Worm (Caenorhabditis elegans) whole organism, L2 larva: Measurements from ENCODE around the gene grdn-1.

Source experiments
- C34F6.9 ChIP-seq: fragments of 150-350 bp; optimal IDR thresholded peaks from 2 replicates; lab custom pipeline; 2014; ENCODE audit warnings: missing biosample characterization, missing genetic modification characterization
- F13H6.1 ChIP-seq: sonication (generic microtip); optimal IDR thresholded peaks from 2 replicates; lab custom pipeline; 2016; ENCODE audit warnings: missing genetic modification characterization, missing compliant biosample characterization
- R02D3.7 ChIP-seq: fragments of 150-350 bp; optimal IDR thresholded peaks from 2 replicates; lab custom pipeline; 2014; ENCODE audit warnings: missing biosample characterization, missing genetic modification characterization
- Y55F3AM.14 ChIP-seq: fragments of 200-800 bp; sonication (Bioruptor generic); optimal IDR thresholded peaks from 2 replicates; lab custom pipeline; 2018; ENCODE audit warnings: mild to moderate bottlenecking, missing genetic modification characterization, missing compliant biosample characterization
- ZK546.5 ChIP-seq: sonication (generic microtip); optimal IDR thresholded peaks from 2 replicates; lab custom pipeline; 2017; ENCODE audit warnings: missing biosample characterization, missing genetic modification characterization
- ama-1 ChIP-seq: fragments of 150-350 bp; optimal IDR thresholded peaks from 2 replicates; lab custom pipeline; 2018; ENCODE audit warnings: inconsistent platforms
- blmp-1 ChIP-seq: sonication (generic microtip); optimal IDR thresholded peaks from 2 replicates; lab custom pipeline; 2017; ENCODE audit warnings: missing genetic modification characterization, mild to moderate bottlenecking, missing compliant biosample characterization, antibody characterized with exemption, moderate library complexity; ENCODE audit not compliant: insufficient read depth
- ceh-16 ChIP-seq: fragments of 150-350 bp; optimal IDR thresholded peaks from 2 replicates; lab custom pipeline; 2014; ENCODE audit warnings: missing biosample characterization, missing genetic modification characterization
- crh-2 ChIP-seq: sonication (generic microtip); optimal IDR thresholded peaks from 2 replicates; lab custom pipeline; 2017; ENCODE audit warnings: missing biosample characterization, missing genetic modification characterization
- elt-1 ChIP-seq: fragments of 150-350 bp; optimal IDR thresholded peaks from 2 replicates; lab custom pipeline; 2014; ENCODE audit warnings: missing biosample characterization, missing genetic modification characterization
- elt-3 ChIP-seq: sonication (generic microtip); optimal IDR thresholded peaks from 2 replicates; lab custom pipeline; 2017; ENCODE audit warnings: missing biosample characterization, missing genetic modification characterization
- fos-1 ChIP-seq: fragments of 150-350 bp; optimal IDR thresholded peaks from 2 replicates; lab custom pipeline; 2014; ENCODE audit warnings: missing biosample characterization, missing genetic modification characterization
- gmeb-1 ChIP-seq: fragments of 150-350 bp; optimal IDR thresholded peaks from 2 replicates; lab custom pipeline; 2014; ENCODE audit warnings: missing biosample characterization, missing genetic modification characterization
- lin-11 ChIP-seq: fragments of 150-350 bp; sonication (generic microtip); optimal IDR thresholded peaks from 2 replicates; lab custom pipeline; 2014; ENCODE audit warnings: missing biosample characterization, missing genetic modification characterization, inconsistent platforms, mixed read lengths
- lin-13 ChIP-seq: fragments of 150-350 bp; optimal IDR thresholded peaks from 2 replicates; lab custom pipeline; 2014; ENCODE audit warnings: missing biosample characterization, missing genetic modification reagents, missing genetic modification characterization
- lsy-2 ChIP-seq, 2 experiments: fragments of 150-350 bp in 1 of 2; sonication (generic microtip) in 1 of 2; optimal IDR thresholded peaks; 2 replicates each; lab custom pipeline; 2014 to 2017; ENCODE audit warnings: missing biosample characterization in 2 of 2, missing genetic modification characterization in 2 of 2
- mab-5 ChIP-seq: fragments of 150-350 bp; optimal IDR thresholded peaks from 2 replicates; lab custom pipeline; 2014; ENCODE audit warnings: missing biosample characterization, missing genetic modification characterization
- mdl-1 ChIP-seq, 2 experiments: fragments of 150-350 bp in 1 of 2; sonication (generic microtip) in 1 of 2; optimal IDR thresholded peaks; 2 replicates each; lab custom pipeline; 2017; ENCODE audit warnings: missing biosample characterization in 2 of 2, missing genetic modification characterization in 2 of 2
- nhr-10 ChIP-seq: sonication (generic microtip); optimal IDR thresholded peaks from 2 replicates; lab custom pipeline; 2017; ENCODE audit warnings: missing biosample characterization, missing genetic modification characterization
- nhr-12 ChIP-seq: fragments of 150-350 bp; optimal IDR thresholded peaks from 2 replicates; lab custom pipeline; 2014; ENCODE audit warnings: missing biosample characterization, missing genetic modification characterization
- nhr-129 ChIP-seq: fragments of 150-350 bp; optimal IDR thresholded peaks from 2 replicates; lab custom pipeline; 2014; ENCODE audit warnings: missing biosample characterization, missing genetic modification characterization
- nhr-21 ChIP-seq: fragments of 150-350 bp; optimal IDR thresholded peaks from 2 replicates; lab custom pipeline; 2014; ENCODE audit warnings: missing biosample characterization, missing genetic modification characterization
- nhr-23 ChIP-seq: fragments of 150-350 bp; optimal IDR thresholded peaks from 2 replicates; lab custom pipeline; 2014; ENCODE audit warnings: missing biosample characterization, missing genetic modification reagents, missing genetic modification characterization
- nhr-237 ChIP-seq: fragments of 150-350 bp; optimal IDR thresholded peaks from 2 replicates; lab custom pipeline; 2014; ENCODE audit warnings: missing biosample characterization, missing genetic modification characterization
- nhr-25 ChIP-seq: fragments of 150-350 bp; sonication (generic microtip); optimal IDR thresholded peaks from 3 replicates; lab custom pipeline; 2014; ENCODE audit warnings: missing biosample characterization, missing genetic modification characterization
- nhr-6 ChIP-seq: fragments of 150-350 bp; optimal IDR thresholded peaks from 2 replicates; lab custom pipeline; 2014; ENCODE audit warnings: missing biosample characterization, missing genetic modification characterization
- nhr-77 ChIP-seq: fragments of 150-350 bp; optimal IDR thresholded peaks from 2 replicates; lab custom pipeline; 2014; ENCODE audit warnings: missing biosample characterization, missing genetic modification characterization
- sem-4 ChIP-seq: fragments of 150-350 bp; optimal IDR thresholded peaks from 2 replicates; lab custom pipeline; 2014; ENCODE audit warnings: missing biosample characterization, missing genetic modification reagents, missing genetic modification characterization
- skn-1 ChIP-seq: sonication (generic microtip); optimal IDR thresholded peaks from 2 replicates; lab custom pipeline; 2017; ENCODE audit warnings: missing biosample characterization, missing genetic modification characterization
- sma-3 ChIP-seq: sonication (generic microtip); optimal IDR thresholded peaks from 2 replicates; lab custom pipeline; 2016; ENCODE audit warnings: missing genetic modification reagents, missing genetic modification characterization, missing compliant biosample characterization
- sma-9 ChIP-seq, 2 experiments: fragments of 150-350 bp in 1 of 2; sonication (generic microtip) in 1 of 2; optimal IDR thresholded peaks; 2 replicates each; lab custom pipeline; 2014 to 2016; ENCODE audit warnings: missing genetic modification characterization in 2 of 2, mild to moderate bottlenecking in 1 of 2, missing biosample characterization in 1 of 2, missing compliant biosample characterization in 1 of 2, missing genetic modification reagents in 1 of 2, moderate library complexity in 1 of 2
- snpc-4 ChIP-seq: fragments of 150-350 bp; optimal IDR thresholded peaks from 2 replicates; lab custom pipeline; 2014; ENCODE audit warnings: missing biosample characterization, missing genetic modification characterization
- unc-55 ChIP-seq: fragments of 150-350 bp; sonication (generic microtip); optimal IDR thresholded peaks from 3 replicates; lab custom pipeline; 2014; ENCODE audit warnings: missing biosample characterization, missing genetic modification reagents, missing genetic modification characterization
- unc-62 ChIP-seq: fragments of 150-350 bp; optimal IDR thresholded peaks from 2 replicates; lab custom pipeline; 2014; ENCODE audit warnings: missing biosample characterization, missing genetic modification reagents, missing genetic modification characterization
- zag-1 ChIP-seq: fragments of 150-350 bp; optimal IDR thresholded peaks from 2 replicates; lab custom pipeline; 2014; ENCODE audit warnings: missing biosample characterization, missing genetic modification characterization
- ztf-11 ChIP-seq: sonication (generic microtip); optimal IDR thresholded peaks from 2 replicates; lab custom pipeline; 2017; ENCODE audit warnings: missing biosample characterization, missing genetic modification characterization
- ztf-4 ChIP-seq: fragments of 150-350 bp; optimal IDR thresholded peaks from 2 replicates; lab custom pipeline; 2014; ENCODE audit warnings: missing biosample characterization, missing genetic modification characterization

Gene grdn-1

ce11 chrV:18578306-18578705 is 14.2 kb upstream of the grdn-1 start:
- no peak for TF ChIP-seq Y55F3AM.14
- no peak for TF ChIP-seq elt-1 (tag; lab: Kevin White, UChicago)
- TF ChIP-seq nhr-6 (tag; lab: Kevin White, UChicago), result no peak
- TF ChIP-seq skn-1 (tag; lab: Kevin White, UChicago), result no peak
- TF ChIP-seq nhr-237, result no peak
- TF ChIP-seq nhr-23, result no peak
- no peak for TF ChIP-seq elt-3 (tag; lab: Kevin White, UChicago)
- TF ChIP-seq snpc-4 (tag; lab: Kevin White, UChicago), result no peak
- TF ChIP-seq fos-1, result no peak
- TF ChIP-seq nhr-77 (tag; lab: Kevin White, UChicago), result no peak
- TF ChIP-seq ceh-16 (tag; lab: Kevin White, UChicago), result no peak
- TF ChIP-seq gmeb-1 (tag; lab: Kevin White, UChicago), result no peak
- TF ChIP-seq nhr-10, result no peak
- TF ChIP-seq unc-55 (GFP tag; lab: Kevin White, UChicago), result no peak
- TF ChIP-seq ZK546.5 (tag; lab: Kevin White, UChicago), result no peak

- TF ChIP-seq mdl-1 (tag; optimal IDR thresholded peaks at IDR 0.05; lab: Kevin White, UChicago), result no peak
- TF ChIP-seq, all 48 proteins: peak for 0
Observed at ce11 chrV:18579684-18580083, 12.9 kb upstream of the grdn-1 start, which contains the start of gene Y51A2D.13. TSS of gene Y51A2D.13 (minus strand) at chrV:18579784.

ce11 chrV:18581393-18582113 is 11.0 kb upstream of the grdn-1 start:
- TF ChIP-seq nhr-129 (tag; lab: Kevin White, UChicago), result peak; percentile 77
- TF ChIP-seq mab-5 (tag; lab: Kevin White, UChicago), result peak; percentile 39
- no peak for TF ChIP-seq nhr-21 (tag; lab: Kevin White, UChicago)
- no peak for TF ChIP-seq unc-55 (GFP tag; lab: Kevin White, UChicago)
- TF ChIP-seq F13H6.1, result peak; percentile 68
- TF ChIP-seq lsy-2 (tag; optimal IDR thresholded peaks at IDR 0.05; lab: Kevin White, UChicago), result peak in 1 of 2 experiments; percentile 51
- peak; percentile 30 for TF ChIP-seq C34F6.9
- no peak for TF ChIP-seq ama-1 (lab: Kevin White, UChicago)
- TF ChIP-seq sma-9 (GFP tag; optimal IDR thresholded peaks at IDR 0.05; lab: Kevin White, UChicago), result peak; percentile 65
- no peak for TF ChIP-seq sma-9 (tag; optimal IDR thresholded peaks at IDR 0.05; lab: Kevin White, UChicago)

- no peak for TF ChIP-seq ztf-11 (tag; lab: Kevin White, UChicago)
- TF ChIP-seq sma-9 (GFP tag; optimal IDR thresholded peaks at IDR 0.05; lab: Kevin White, UChicago), result no peak
- no peak for TF ChIP-seq sma-9 (tag; optimal IDR thresholded peaks at IDR 0.05; lab: Kevin White, UChicago)
- no peak for TF ChIP-seq ceh-16 (tag; lab: Kevin White, UChicago)
- no peak for TF ChIP-seq blmp-1
- TF ChIP-seq lin-11 (tag; lab: Kevin White, UChicago), result no peak
- no peak for TF ChIP-seq unc-55 (GFP tag; lab: Kevin White, UChicago)
- no peak for TF ChIP-seq nhr-12
- no peak for TF ChIP-seq mab-5 (tag; lab: Kevin White, UChicago)
- no peak for TF ChIP-seq ZK546.5 (tag; lab: Kevin White, UChicago)
- no peak for TF ChIP-seq nhr-6 (tag; lab: Kevin White, UChicago)
Observed at ce11 chrV:18582358-18582757, 10.2 kb upstream of the grdn-1 start, which contains the start of gene txt-14. TSS of gene txt-14 (plus strand) at chrV:18582658.

- TF ChIP-seq sma-9 (GFP tag; optimal IDR thresholded peaks at IDR 0.05; lab: Kevin White, UChicago), result no peak
- TF ChIP-seq sma-9 (tag; optimal IDR thresholded peaks at IDR 0.05; lab: Kevin White, UChicago), result no peak
- TF ChIP-seq ztf-4 (tag; lab: Kevin White, UChicago), result no peak
- TF ChIP-seq sma-3 (GFP tag; lab: Kevin White, UChicago), result no peak
- no peak for TF ChIP-seq zag-1 (tag; lab: Kevin White, UChicago)
- TF ChIP-seq unc-62 (GFP tag; lab: Kevin White, UChicago), result no peak
- no peak for TF ChIP-seq skn-1 (tag; lab: Kevin White, UChicago)
- no peak for TF ChIP-seq nhr-23
- TF ChIP-seq nhr-237, result no peak
- TF ChIP-seq ama-1 (lab: Kevin White, UChicago), result no peak
- no peak for TF ChIP-seq mab-5 (tag; lab: Kevin White, UChicago)
- TF ChIP-seq F13H6.1, result no peak
- no peak for TF ChIP-seq lin-13 (GFP tag; lab: Kevin White, UChicago)
- TF ChIP-seq nhr-21 (tag; lab: Kevin White, UChicago), result no peak
- TF ChIP-seq nhr-25 (tag; lab: Kevin White, UChicago), result no peak
- TF ChIP-seq gmeb-1 (tag; lab: Kevin White, UChicago), result no peak
- no peak for TF ChIP-seq R02D3.7 (tag; lab: Kevin White, UChicago)
- TF ChIP-seq sem-4 (tag; lab: Kevin White, UChicago), result no peak
- no peak for TF ChIP-seq snpc-4 (tag; lab: Kevin White, UChicago)
- TF ChIP-seq lsy-2 (tag; optimal IDR thresholded peaks at IDR 0.05; lab: Kevin White, UChicago), result no peak
- no peak for TF ChIP-seq crh-2
Observed at ce11 chrV:18585102-18585501, 7.4 kb upstream of the grdn-1 start.
